Worm (Caenorhabditis elegans): ENCODE measurements around the gene npp-1.

The npp-1 gene

DNA sequence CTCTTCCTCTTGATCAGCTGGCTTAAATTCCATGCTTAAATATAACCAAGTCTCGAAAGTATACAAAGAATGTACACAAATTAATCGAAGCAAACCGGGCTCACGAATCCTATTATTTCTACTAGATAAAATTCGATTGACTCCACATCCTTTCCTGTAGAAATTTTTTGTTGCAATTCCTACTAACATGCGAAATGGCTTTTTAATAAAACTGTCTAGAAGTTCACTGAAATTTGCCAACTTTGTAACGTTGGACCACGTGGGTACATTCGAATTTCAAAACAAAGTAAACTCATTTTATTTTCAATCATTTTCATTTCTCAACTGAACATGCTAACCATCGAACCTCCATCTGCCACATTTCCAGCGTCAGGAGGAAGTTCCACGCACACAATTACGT lies 36.8 kb downstream of the npp-1 start, which contains the start of gene ssp-32 (continued):
- TF ChIP-seq egl-44 (GFP tag; IDR thresholded peaks at IDR 0.05) = no peak

DNA sequence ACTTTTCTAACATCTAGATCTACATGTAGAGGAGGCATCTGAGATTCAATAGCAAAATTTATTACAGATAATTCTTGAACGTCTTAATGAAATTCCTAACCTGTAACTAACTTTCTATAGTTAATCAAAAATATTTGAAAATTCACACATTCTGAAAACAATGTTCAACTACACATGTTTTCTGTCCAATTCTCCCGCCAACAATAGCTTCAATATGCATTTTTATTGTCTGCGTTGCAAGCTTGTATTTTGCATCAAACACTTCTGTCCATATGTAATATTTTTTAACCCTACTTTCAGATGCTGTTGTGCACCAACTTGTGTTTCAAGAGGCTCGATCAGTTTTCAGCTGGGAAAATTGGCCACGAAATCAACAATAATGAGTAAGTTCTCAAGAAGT lies 40.4 kb downstream of the npp-1 start, which contains the start of gene tbc-3:
TSS of gene tbc-3 (plus strand) at position 301 of the 400 bp plus-strand sequence.
- no peak for TF ChIP-seq ets-4 (GFP tag; optimal IDR thresholded peaks at IDR 0.05)
- no peak for TF ChIP-seq D2030.7 (GFP tag; IDR thresholded peaks at IDR 0.05)
- TF ChIP-seq ztf-28 (GFP tag; IDR thresholded peaks at IDR 0.05) = no peak
- no peak for TF ChIP-seq pbrm-1 (GFP tag; IDR thresholded peaks at IDR 0.05)
- no peak for TF ChIP-seq egl-18 (GFP tag; IDR thresholded peaks at IDR 0.05)
- TF ChIP-seq F39B2.1 (GFP tag; IDR thresholded peaks at IDR 0.05) = no peak
- no peak for TF ChIP-seq hlh-26 (GFP tag; conservative IDR thresholded peaks at IDR 0.05)
- TF ChIP-seq ztf-26 (tag; optimal IDR thresholded peaks at IDR 0.05) = no peak
- no peak for TF ChIP-seq rpc-1 (optimal IDR thresholded peaks at IDR 0.05)
- no peak for TF ChIP-seq rpc-1 (tag; optimal IDR thresholded peaks at IDR 0.05)

DNA sequence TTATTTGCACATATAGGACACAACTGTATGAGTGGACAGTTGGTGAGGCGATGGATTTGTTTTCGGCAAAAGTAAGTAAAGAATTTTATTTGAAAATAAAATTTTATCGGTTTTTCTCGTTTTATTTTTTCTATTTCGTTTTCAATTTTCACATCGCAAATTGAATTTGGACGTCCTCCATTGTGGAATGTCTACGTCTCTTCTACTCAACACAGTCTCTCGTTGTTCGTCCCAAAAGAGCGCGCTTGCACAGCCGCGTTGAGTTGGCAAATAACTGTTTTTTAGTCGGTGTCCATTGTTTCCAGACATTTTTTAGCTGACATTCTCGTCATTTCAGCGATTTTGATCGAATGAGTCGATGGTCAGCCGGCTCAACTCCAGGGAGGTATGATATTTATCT lies 40.9 kb downstream of the npp-1 start:
- TF ChIP-seq let-607 (tag; optimal IDR thresholded peaks at IDR 0.05) (peak; percentile 78 to 85), hmg-1.2 (GFP tag; IDR thresholded peaks at IDR 0.05) (peak; percentile 94), snpc-3.4 (tag; optimal IDR thresholded peaks at IDR 0.05) (no peak), mcd-1 (GFP tag; IDR thresholded peaks at IDR 0.05) (peak; percentile 52), mes-4 (tag; optimal IDR thresholded peaks at IDR 0.05) (no peak), snpc-1.3 (tag; optimal IDR thresholded peaks at IDR 0.05; ENCODE audit: insufficient read depth) (no peak)

DNA sequence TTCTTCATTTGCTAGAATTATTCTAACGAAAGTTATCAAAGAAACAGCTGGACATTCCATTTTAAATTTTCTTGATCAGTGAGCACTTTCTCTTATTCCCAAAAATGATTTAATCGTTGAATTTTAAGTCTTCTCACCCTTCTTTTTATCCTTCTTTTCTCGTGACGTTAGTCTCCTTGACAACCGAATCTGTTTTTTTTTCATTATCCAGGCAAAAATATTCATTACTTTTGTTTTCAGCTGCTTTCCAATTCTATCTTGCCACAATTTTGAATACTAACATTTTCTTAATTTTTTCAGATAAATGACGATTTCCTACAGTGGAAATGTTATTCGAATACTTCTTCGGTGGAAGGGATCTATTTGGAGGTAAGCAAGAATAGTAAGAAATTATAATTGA lies 45.3 kb downstream of the npp-1 start, which contains the start of gene best-13:
TSS of gene best-13 (plus strand) at position 301 of the 400 bp plus-strand sequence.
- TF ChIP-seq ekl-4 (GFP tag; IDR thresholded peaks at IDR 0.05) (no peak), nhr-179 (tag; optimal IDR thresholded peaks at IDR 0.05) (no peak), attf-3 (GFP tag; conservative IDR thresholded peaks at IDR 0.05) (no peak), egl-44 (GFP tag; IDR thresholded peaks at IDR 0.05) (no peak), snpc-4 (GFP tag; optimal IDR thresholded peaks at IDR 0.05) (no peak), snpc-4 (tag; optimal IDR thresholded peaks at IDR 0.05) (no peak), ztf-6 (GFP tag; IDR thresholded peaks at IDR 0.05) (no peak), Y67H2A.10 (GFP tag; conservative IDR thresholded peaks at IDR 0.05) (no peak)

All from whole organism, young adult.